Worm (Caenorhabditis elegans) whole organism, young adult: ENCODE results near the gene Y69A2AR.47.

Experiments
- ama-1 ChIP-seq, 3 experiments: fragments of 150-350 bp in 1 of 3; sonication (generic microtip) in 2 of 3; optimal IDR thresholded peaks; 2 replicates each; lab custom pipeline; 2014 to 2018; ENCODE audit warnings: missing biosample characterization in 2 of 3, missing genetic modification characterization in 2 of 3, missing genetic modification reagents in 2 of 3
- lin-26 ChIP-seq: fragments of 200-800 bp; sonication (Bioruptor generic); IDR thresholded peaks from 2 replicates; pipeline ENCODE4 v1.3.6; 2022; ENCODE audit warnings: missing genetic modification reagents, missing genetic modification characterization, missing compliant biosample characterization
- snpc-4 ChIP-seq, 5 experiments: fragments of 150-350 bp in 1 of 5; sonication (generic microtip) in 4 of 5; optimal IDR thresholded peaks; 2 replicates each; lab custom pipeline; 2014 to 2018; ENCODE audit warnings: missing genetic modification characterization in 5 of 5, missing biosample characterization in 3 of 5, antibody characterized with exemption in 2 of 5, mild to moderate bottlenecking in 2 of 5, missing compliant biosample characterization in 2 of 5, missing genotype in 2 of 5, moderate library complexity in 2 of 5, missing genetic modification reagents in 1 of 5

DNA sequence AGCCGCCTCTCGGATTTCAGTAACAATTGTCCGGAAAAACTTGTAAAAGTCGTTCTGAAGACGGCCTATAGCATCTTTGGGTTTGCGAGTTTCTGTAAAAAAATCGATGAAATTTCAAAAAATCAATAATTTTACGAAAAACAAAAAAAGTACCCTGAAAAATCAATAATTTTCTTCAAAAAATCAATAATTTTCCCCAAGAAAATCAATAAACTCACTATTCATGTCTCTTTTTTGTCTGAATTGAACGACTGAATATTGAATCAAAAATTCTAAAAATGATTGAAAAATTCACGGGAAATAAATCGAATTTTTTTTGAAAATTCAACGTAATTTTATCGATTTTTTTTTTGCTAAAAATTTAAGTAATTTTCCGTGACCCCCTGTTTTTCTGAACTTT lies 46.1 kb upstream of the Y69A2AR.47 start, which contains the start of gene Y69A2AR.23:
- TF ChIP-seq ama-1 (optimal IDR thresholded peaks at IDR 0.05; lab: Kevin White, UChicago), result no peak
- no peak for TF ChIP-seq ama-1 (GFP tag; optimal IDR thresholded peaks at IDR 0.05; lab: Kevin White, UChicago)
- TF ChIP-seq lin-26 (GFP tag; lab: Robert Waterston, UW), result no peak
- no peak for TF ChIP-seq snpc-4 (GFP tag; optimal IDR thresholded peaks at IDR 0.05; lab: Kevin White, UChicago)
- TF ChIP-seq snpc-4 (tag; optimal IDR thresholded peaks at IDR 0.05; lab: Kevin White, UChicago), result no peak
